Worm (Caenorhabditis elegans): ENCODE data around the gene F53A9.9.

- TF ChIP-seq nhr-237 (tag; optimal IDR thresholded peaks at IDR 0.05): no peak
- no peak for TF ChIP-seq ama-1 (optimal IDR thresholded peaks at IDR 0.05)
- TF ChIP-seq jun-1 (tag; optimal IDR thresholded peaks at IDR 0.05): no peak
- no peak for TF ChIP-seq daf-12 (tag; optimal IDR thresholded peaks at IDR 0.05)
- no peak for TF ChIP-seq duxl-1 (tag; optimal IDR thresholded peaks at IDR 0.05; ENCODE audit: poor library complexity)
- no peak for TF ChIP-seq nhr-28 (tag; optimal IDR thresholded peaks at IDR 0.05)
- TF ChIP-seq sdz-12 (GFP tag; optimal IDR thresholded peaks at IDR 0.05): no peak
- TF ChIP-seq pha-4 (GFP tag; IDR thresholded peaks at IDR 0.05): no peak
- no peak for TF ChIP-seq pha-4 (tag; optimal IDR thresholded peaks at IDR 0.05)
- TF ChIP-seq nhr-25 (tag; optimal IDR thresholded peaks at IDR 0.05; ENCODE audit: borderline replicate concordance, insufficient read depth): no peak
- TF ChIP-seq nhr-42 (GFP tag; IDR thresholded peaks at IDR 0.05): no peak
- TF ChIP-seq ces-1 (GFP tag; optimal IDR thresholded peaks at IDR 0.05): no peak
- no peak for TF ChIP-seq egl-27 (tag; optimal IDR thresholded peaks at IDR 0.05)
Observed at ce11 chrX:8727306-8727705, 6.7 kb upstream of the F53A9.9 start, which contains the start of gene EGAP4.1.

Data from whole organism, L4 larva.